Worm (Caenorhabditis elegans) whole organism, early embryonic: ENCODE results near the gene F40F9.3.

Experiments
- B0310.2 ChIP-seq: sonication (generic microtip); optimal IDR thresholded peaks from 2 replicates; lab custom pipeline; 2016; ENCODE audit warnings: mild to moderate bottlenecking, missing genetic modification characterization, missing compliant biosample characterization
- ama-1 ChIP-seq: fragments of 150-350 bp; optimal IDR thresholded peaks from 2 replicates; lab custom pipeline; 2014
- ceh-13 ChIP-seq: fragments of 200-800 bp; sonication (Bioruptor generic); optimal IDR thresholded peaks from 2 replicates; lab custom pipeline; 2018; ENCODE audit warnings: mild to moderate bottlenecking, missing genetic modification characterization, missing compliant biosample characterization
- hmbx-1 ChIP-seq: sonication (generic microtip); optimal IDR thresholded peaks from 2 replicates; lab custom pipeline; 2016; ENCODE audit warnings: mild to moderate bottlenecking, missing genetic modification characterization, missing compliant biosample characterization
- hmg-4 ChIP-seq: fragments of 200-800 bp; sonication (Bioruptor generic); optimal IDR thresholded peaks from 2 replicates; lab custom pipeline; 2018; ENCODE audit warnings: mild to moderate bottlenecking, missing genetic modification characterization, missing compliant biosample characterization
- scrt-1 ChIP-seq: fragments of 200-800 bp; sonication (Bioruptor generic); IDR thresholded peaks from 2 replicates; pipeline ENCODE4 v1.3.6; 2022; ENCODE audit warnings: missing genetic modification characterization, missing compliant biosample characterization
- sea-1 ChIP-seq: fragments of 200-800 bp; sonication (Bioruptor generic); conservative IDR thresholded peaks from 2 replicates; pipeline ENCODE4 v1.3.6; 2022; ENCODE audit warnings: missing genetic modification characterization, missing compliant biosample characterization
- tbx-11 ChIP-seq: fragments of 200-800 bp; sonication (Bioruptor generic); IDR thresholded peaks from 2 replicates; pipeline ENCODE4 v1.3.6; 2022; ENCODE audit warnings: missing genetic modification characterization, missing compliant biosample characterization
- tbx-37 ChIP-seq: fragments of 200-800 bp; sonication (Bioruptor generic); conservative IDR thresholded peaks from 2 replicates; pipeline ENCODE4 v1.3.6; 2022; ENCODE audit warnings: missing genetic modification reagents, missing genetic modification characterization, missing compliant biosample characterization
- tra-4 ChIP-seq: sonication (generic microtip); optimal IDR thresholded peaks from 2 replicates; lab custom pipeline; 2017; ENCODE audit warnings: missing genetic modification characterization, missing compliant biosample characterization

DNA sequence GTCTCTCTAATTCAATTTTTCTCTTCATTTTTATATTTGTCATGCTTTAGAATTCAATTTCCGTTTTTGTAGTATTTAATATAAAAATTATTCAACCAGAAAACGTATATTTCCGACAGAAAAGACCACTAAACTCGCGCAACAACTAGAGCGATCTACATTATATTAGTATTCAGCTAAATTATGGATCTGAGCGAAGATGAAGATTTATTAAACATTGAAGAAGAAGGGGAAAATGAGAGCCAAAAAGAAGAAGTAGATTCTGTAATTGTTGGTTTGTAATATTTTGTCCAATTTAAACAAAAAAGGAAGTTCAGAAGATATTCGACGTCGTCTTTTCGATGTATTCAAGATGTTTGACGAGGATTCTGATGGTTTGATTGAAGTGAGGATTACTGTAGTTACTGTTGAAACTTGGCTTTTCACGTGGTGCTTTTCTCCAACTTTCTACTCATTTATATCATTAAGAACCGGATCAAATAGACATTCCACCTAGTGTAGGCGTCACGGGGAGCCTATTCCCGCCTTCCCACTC, 19.0 kb downstream of the F40F9.3 start, which contains the start of gene cal-7:
- no peak for TF ChIP-seq hmg-4
- no peak for TF ChIP-seq ama-1 (lab: Kevin White, UChicago)
- TF ChIP-seq tra-4 = no peak
- TF ChIP-seq tbx-37 (GFP tag; lab: Robert Waterston, UW) = no peak
- no peak for TF ChIP-seq ceh-13 (GFP tag; lab: Kevin White, UChicago)
- no peak for TF ChIP-seq tbx-11 (GFP tag; lab: Robert Waterston, UW)
- no peak for TF ChIP-seq scrt-1 (GFP tag; lab: Robert Waterston, UW)
- TF ChIP-seq hmbx-1 (tag; lab: Kevin White, UChicago) = no peak
- TF ChIP-seq sea-1 (GFP tag; lab: Robert Waterston, UW) = no peak
- TF ChIP-seq B0310.2 (tag; lab: Kevin White, UChicago) = no peak
